Fruit fly (Drosophila melanogaster): ENCODE measurements around the gene mew.

Gene mew

dm6 chrX:13214056-13214455 is 44.2 kb downstream of the mew start (continued):
- TF ChIP-seq otp (GFP tag; IDR thresholded peaks at IDR 0.05) (peak; percentile 69), CG6272 (GFP tag; IDR thresholded peaks at IDR 0.05) (no peak; the same call in 1 of the 2 replicates), pzg (GFP tag; optimal IDR thresholded peaks at IDR 0.05) (peak; percentile 23), CG12219 (GFP tag; optimal IDR thresholded peaks at IDR 0.05) (peak; percentile 3), CG30403 (GFP tag; optimal IDR thresholded peaks at IDR 0.05) (peak; percentile 75), CG8478 (optimal IDR thresholded peaks at IDR 0.05) (no peak), hth (optimal IDR thresholded peaks at IDR 0.05) (no peak), gce (GFP tag; IDR thresholded peaks at IDR 0.05) (no peak), danr (GFP tag; IDR thresholded peaks at IDR 0.05) (no peak), CG17568 (GFP tag; optimal IDR thresholded peaks at IDR 0.05) (peak; percentile 46), ranshi (GFP tag; IDR thresholded peaks at IDR 0.05) (peak; percentile 58), fd102C (GFP tag; optimal IDR thresholded peaks at IDR 0.05) (no peak), pum (GFP tag; optimal IDR thresholded peaks at IDR 0.05) (peak; percentile 58), E2f1 (GFP tag; IDR thresholded peaks at IDR 0.05) (peak; percentile 61), gsb (GFP tag; IDR thresholded peaks at IDR 0.05) (0 out of 2 replicates have a peak, but pooled peaks have one; percentile 30), Dll (GFP tag; IDR thresholded peaks at IDR 0.05; ENCODE audit: partially characterized antibody) (no peak), CG14014 (GFP tag; IDR thresholded peaks at IDR 0.05) (no peak), inv (GFP tag; IDR thresholded peaks at IDR 0.05; ENCODE audit: partially characterized antibody) (no peak), CG14667 (GFP tag; IDR thresholded peaks at IDR 0.05) (peak; percentile 64), Eip74EF (GFP tag; optimal IDR thresholded peaks at IDR 0.05) (peak in 1 of 2 experiments; percentile 3), CG4617 (GFP tag; optimal IDR thresholded peaks at IDR 0.05; ENCODE audit: borderline replicate concordance) (no peak), CG10267 (tag; optimal IDR thresholded peaks at IDR 0.05) (peak; percentile 50), Ets97D (GFP tag; optimal IDR thresholded peaks at IDR 0.05) (peak; percentile 35), fd96Cb (tag; optimal IDR thresholded peaks at IDR 0.05) (peak; percentile 64), Ptx1 (GFP tag; IDR thresholded peaks at IDR 0.05) (peak; percentile 75), Rfx (GFP tag; IDR thresholded peaks at IDR 0.05) (peak; percentile 81), bigmax (GFP tag; optimal IDR thresholded peaks at IDR 0.05) (no peak), scrt (GFP tag; optimal IDR thresholded peaks at IDR 0.05) (peak; percentile 30), mld (GFP tag; IDR thresholded peaks at IDR 0.05; ENCODE audit: partially characterized antibody) (no peak), CG17328 (GFP tag; IDR thresholded peaks at IDR 0.05) (peak; percentile 67), GATAe (GFP tag; conservative IDR thresholded peaks at IDR 0.05) (no peak), chif (GFP tag; optimal IDR thresholded peaks at IDR 0.05) (peak; percentile 58 to 66), Hr3 (GFP tag; optimal IDR thresholded peaks at IDR 0.05) (peak; percentile 50), hb (GFP tag; IDR thresholded peaks at IDR 0.05; ENCODE audit: partially characterized antibody) (no peak), Sox102F (GFP tag; optimal IDR thresholded peaks at IDR 0.05) (peak; percentile 74), chinmo (GFP tag; IDR thresholded peaks at IDR 0.05; ENCODE audit: partially characterized antibody) (no peak), CG9727 (GFP tag; optimal IDR thresholded peaks at IDR 0.05) (peak; percentile 59), dm (GFP tag; optimal IDR thresholded peaks at IDR 0.05) (peak; percentile 23), lab (GFP tag; optimal IDR thresholded peaks at IDR 0.05) (peak; percentile 70), zen2 (GFP tag; IDR thresholded peaks at IDR 0.05; ENCODE audit: partially characterized antibody) (no peak), cg (GFP tag; optimal IDR thresholded peaks at IDR 0.05) (no peak), CG34224 (GFP tag; IDR thresholded peaks at IDR 0.05; ENCODE audit: partially characterized antibody) (no peak), CG8924 (tag; optimal IDR thresholded peaks at IDR 0.05) (no peak), CG11398 (GFP tag; optimal IDR thresholded peaks at IDR 0.05) (peak; percentile 33), CG10543 (GFP tag; optimal IDR thresholded peaks at IDR 0.05) (no peak), B-H1 (GFP tag; IDR thresholded peaks at IDR 0.05) (peak; percentile 47; the same call in 1 of the 3 replicates), btn (GFP tag; optimal IDR thresholded peaks at IDR 0.05) (peak; percentile 17), CG2712 (tag; optimal IDR thresholded peaks at IDR 0.05) (peak; percentile 68), hbn (GFP tag; IDR thresholded peaks at IDR 0.05; ENCODE audit: partially characterized antibody) (no peak), ro (GFP tag; IDR thresholded peaks at IDR 0.05) (no peak), CG17385 (GFP tag; optimal IDR thresholded peaks at IDR 0.05) (peak; percentile 55)
